Fruit fly (Drosophila melanogaster): ENCODE measurements around the gene Mnr.

The Mnr gene

DNA sequence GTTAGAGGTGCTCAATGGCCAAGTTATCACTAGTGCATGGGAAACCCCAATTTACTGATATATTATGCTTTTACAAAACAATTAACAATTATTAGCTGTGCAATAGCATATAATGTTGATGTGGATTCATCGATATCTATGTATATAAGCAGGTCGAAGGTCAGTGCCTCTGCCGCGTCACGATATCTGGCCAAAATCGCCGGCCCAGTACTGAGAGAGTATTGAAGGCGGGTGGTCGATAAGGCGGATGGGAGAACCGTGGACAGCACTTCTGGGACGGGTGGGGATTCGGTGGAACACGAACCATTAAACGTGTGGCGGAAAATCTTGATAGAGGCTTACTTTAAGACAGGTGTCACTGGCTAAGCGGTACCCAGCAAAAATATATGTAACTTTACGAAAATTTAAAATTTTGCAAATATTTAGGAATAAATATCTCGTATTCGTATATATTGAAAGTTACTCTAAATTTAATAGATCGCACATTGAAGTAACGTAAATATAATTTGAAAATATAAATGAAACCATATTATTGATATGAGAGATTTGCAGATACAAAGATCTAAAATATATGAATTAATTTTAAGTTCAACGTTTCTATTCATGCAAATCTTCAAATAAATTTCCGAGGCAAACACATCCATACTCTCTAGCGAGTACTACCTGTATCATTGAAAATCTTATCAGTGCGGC lies 41.5 kb upstream of the Mnr start (continued):
- TF ChIP-seq Bdp1 (GFP tag; optimal IDR thresholded peaks at IDR 0.05): no peak
- no peak for TF ChIP-seq D (optimal IDR thresholded peaks at IDR 0.05)
- TF ChIP-seq D (GFP tag; optimal IDR thresholded peaks at IDR 0.05): peak; percentile 34
- TF ChIP-seq Taf1 (GFP tag; IDR thresholded peaks at IDR 0.05): no peak
- no peak for TF ChIP-seq CG16863 (GFP tag; optimal IDR thresholded peaks at IDR 0.05)
- TF ChIP-seq Dp (GFP tag; optimal IDR thresholded peaks at IDR 0.05): no peak
- TF ChIP-seq HmgD (GFP tag; optimal IDR thresholded peaks at IDR 0.05): no peak
- TF ChIP-seq slp2 (GFP tag; optimal IDR thresholded peaks at IDR 0.05): no peak
- no peak for TF ChIP-seq CG2202 (tag; optimal IDR thresholded peaks at IDR 0.05)
- TF ChIP-seq nmo (GFP tag; optimal IDR thresholded peaks at IDR 0.05): no peak
- TF ChIP-seq CG1603 (tag; optimal IDR thresholded peaks at IDR 0.05): no peak
- peak; percentile 46 for TF ChIP-seq CG6689 (GFP tag; IDR thresholded peaks at IDR 0.05)
- TF ChIP-seq dati (GFP tag; IDR thresholded peaks at IDR 0.05): no peak
- TF ChIP-seq fd64A (GFP tag; optimal IDR thresholded peaks at IDR 0.05): no peak
- TF ChIP-seq CG34224 (GFP tag; IDR thresholded peaks at IDR 0.05; ENCODE audit: partially characterized antibody): no peak
- no peak for TF ChIP-seq en (GFP tag; optimal IDR thresholded peaks at IDR 0.05)
- no peak for TF ChIP-seq amos (GFP tag; IDR thresholded peaks at IDR 0.05; ENCODE audit: partially characterized antibody)
- no peak for TF ChIP-seq nom (GFP tag; optimal IDR thresholded peaks at IDR 0.05)
- TF ChIP-seq nau (GFP tag; optimal IDR thresholded peaks at IDR 0.05): no peak
- TF ChIP-seq CG17359 (tag; optimal IDR thresholded peaks at IDR 0.05): peak; percentile 65
- no peak for TF ChIP-seq kay (GFP tag; optimal IDR thresholded peaks at IDR 0.05)
- no peak for TF ChIP-seq CG2875 (GFP tag; optimal IDR thresholded peaks at IDR 0.05)
- TF ChIP-seq grau (tag; optimal IDR thresholded peaks at IDR 0.05): peak; percentile 78
- TF ChIP-seq CG6254 (GFP tag; optimal IDR thresholded peaks at IDR 0.05): no peak
- TF ChIP-seq shn (GFP tag; optimal IDR thresholded peaks at IDR 0.05): no peak
- no peak for TF ChIP-seq CG42726 (GFP tag; IDR thresholded peaks at IDR 0.05; ENCODE audit: partially characterized antibody)
- TF ChIP-seq C15 (GFP tag; IDR thresholded peaks at IDR 0.05): no peak
- TF ChIP-seq Sox102F (GFP tag; optimal IDR thresholded peaks at IDR 0.05): no peak
- no peak for TF ChIP-seq br (optimal IDR thresholded peaks at IDR 0.05)
- TF ChIP-seq Fer1 (GFP tag; optimal IDR thresholded peaks at IDR 0.05): peak; percentile 82
- TF ChIP-seq CG34422 (GFP tag; IDR thresholded peaks at IDR 0.05): peak; percentile 23; the same call in 1 of the 3 replicates
- TF ChIP-seq bcd (GFP tag; optimal IDR thresholded peaks at IDR 0.05): peak; percentile 47
- no peak for TF ChIP-seq Poxn (GFP tag; IDR thresholded peaks at IDR 0.05)
- peak; percentile 56 for TF ChIP-seq scrt (GFP tag; optimal IDR thresholded peaks at IDR 0.05)
- peak; percentile 40 for TF ChIP-seq CG15696 (tag; optimal IDR thresholded peaks at IDR 0.05)
- peak; percentile 19 for TF ChIP-seq CG8924 (tag; optimal IDR thresholded peaks at IDR 0.05)
- TF ChIP-seq CG9932 (GFP tag; IDR thresholded peaks at IDR 0.05): 0 out of 2 replicates have a peak, but pooled peaks have one; percentile 4
- TF ChIP-seq CG3407 (GFP tag; optimal IDR thresholded peaks at IDR 0.05): no peak
- TF ChIP-seq CG8290 (GFP tag; optimal IDR thresholded peaks at IDR 0.05): no peak
- no peak for TF ChIP-seq CG8290 (tag; optimal IDR thresholded peaks at IDR 0.05)
- 0 out of 3 replicates have a peak, but pooled peaks have one; percentile 27 for TF ChIP-seq Aef1 (GFP tag; IDR thresholded peaks at IDR 0.05)
- no peak for TF ChIP-seq salm (tag; optimal IDR thresholded peaks at IDR 0.05)
- no peak for TF ChIP-seq CG8359 (GFP tag; optimal IDR thresholded peaks at IDR 0.05; ENCODE audit: borderline replicate concordance)
- TF ChIP-seq CG4730 (GFP tag; IDR thresholded peaks at IDR 0.05): peak; percentile 29; the same call in 1 of the 2 replicates
- TF ChIP-seq Atf6 (GFP tag; IDR thresholded peaks at IDR 0.05): peak; percentile 47; the same call in 1 of the 2 replicates
- no peak for TF ChIP-seq nerfin-2 (GFP tag; IDR thresholded peaks at IDR 0.05; ENCODE audit: partially characterized antibody)
- no peak for TF ChIP-seq CG14050 (GFP tag; IDR thresholded peaks at IDR 0.05)
- TF ChIP-seq CG30403 (GFP tag; optimal IDR thresholded peaks at IDR 0.05): peak; percentile 12
- TF ChIP-seq ham (GFP tag; IDR thresholded peaks at IDR 0.05): no peak
- peak; percentile 43 for TF ChIP-seq crol (GFP tag; IDR thresholded peaks at IDR 0.05)
- no peak for TF ChIP-seq CrebB (tag; optimal IDR thresholded peaks at IDR 0.05)

Data from whole organism, embryonic.